Worm (Caenorhabditis elegans): ENCODE measurements around the gene rps-5.
A peak's percentile ranks its signal among the peaks of the same experiment; 100 is the strongest.

Gene rps-5

DNA sequence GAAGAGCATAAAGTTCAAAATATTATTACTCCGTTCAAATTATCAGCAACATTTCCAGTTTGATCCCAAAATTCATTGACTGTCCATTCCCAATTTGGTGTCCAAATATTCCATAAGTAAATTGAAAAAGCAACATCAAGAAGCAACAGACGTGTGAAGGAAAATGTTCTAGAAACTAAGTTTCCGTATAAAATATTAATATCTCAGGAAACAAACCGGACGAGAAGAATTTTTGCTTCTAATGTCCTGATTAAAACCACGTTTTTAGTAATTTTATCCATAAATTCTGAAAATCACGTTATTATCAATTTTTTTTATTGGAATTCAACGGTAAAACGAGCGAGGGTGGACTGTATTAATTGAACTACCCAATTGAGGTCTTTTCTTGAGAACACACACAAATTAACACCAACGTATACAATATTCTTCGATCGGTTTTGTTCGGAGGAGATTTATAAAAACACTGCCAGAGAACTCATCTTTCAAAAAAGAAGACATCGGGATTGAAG is 36.2 kb upstream of the rps-5 start, which contains the start of gene pigq-1 (continued):
- TF ChIP-seq mxl-1 (tag; optimal IDR thresholded peaks at IDR 0.05): peak; percentile 22
- no peak for TF ChIP-seq cebp-2 (GFP tag; IDR thresholded peaks at IDR 0.05)
- TF ChIP-seq dpff-1 (tag; optimal IDR thresholded peaks at IDR 0.05): peak; percentile 95
- peak; percentile 63 for TF ChIP-seq lin-26 (GFP tag; IDR thresholded peaks at IDR 0.05)
- TF ChIP-seq snpc-1.3 (tag; optimal IDR thresholded peaks at IDR 0.05; ENCODE audit: insufficient read depth): peak; percentile 72
- no peak for TF ChIP-seq Y53F4B.3 (GFP tag; IDR thresholded peaks at IDR 0.05)
- peak; percentile 80 for TF ChIP-seq tlf-1 (GFP tag; optimal IDR thresholded peaks at IDR 0.05)
- peak; percentile 74 for TF ChIP-seq B0035.1 (tag; optimal IDR thresholded peaks at IDR 0.05)
- TF ChIP-seq ztf-28 (GFP tag; IDR thresholded peaks at IDR 0.05): no peak
- TF ChIP-seq attf-6 (GFP tag; IDR thresholded peaks at IDR 0.05): no peak
- TF ChIP-seq dox-1 (GFP tag; IDR thresholded peaks at IDR 0.05): no peak
- TF ChIP-seq lin-40 (tag; optimal IDR thresholded peaks at IDR 0.05): peak; percentile 38
- peak; percentile 12 for TF ChIP-seq unc-130 (GFP tag; optimal IDR thresholded peaks at IDR 0.05)
- peak; percentile 47 for TF ChIP-seq attf-5 (GFP tag; optimal IDR thresholded peaks at IDR 0.05)
- TF ChIP-seq C17E4.6 (GFP tag; IDR thresholded peaks at IDR 0.05): 0 out of 2 replicates have a peak, but pooled peaks have one; percentile 6
- no peak for TF ChIP-seq zfh-2 (GFP tag; conservative IDR thresholded peaks at IDR 0.05)
- peak; percentile 56 for TF ChIP-seq him-1 (tag; optimal IDR thresholded peaks at IDR 0.05)
- TF ChIP-seq atf-7 (tag; optimal IDR thresholded peaks at IDR 0.05): peak; percentile 71
- peak; percentile 19 to 39 for TF ChIP-seq rec-8 (tag; optimal IDR thresholded peaks at IDR 0.05)
- TF ChIP-seq F39B2.1 (GFP tag; IDR thresholded peaks at IDR 0.05): peak; percentile 47; the same call in 1 of the 2 replicates
- TF ChIP-seq athp-1 (tag; optimal IDR thresholded peaks at IDR 0.05): peak; percentile 52
- TF ChIP-seq F57A8.1 (GFP tag; optimal IDR thresholded peaks at IDR 0.05): no peak
- peak; percentile 51 for TF ChIP-seq snpc-1.1 (tag; optimal IDR thresholded peaks at IDR 0.05; ENCODE audit: insufficient read depth)
- TF ChIP-seq repo-1 (tag; optimal IDR thresholded peaks at IDR 0.05): peak; percentile 78
- no peak for TF ChIP-seq akir-1 (GFP tag; optimal IDR thresholded peaks at IDR 0.05)
- peak; percentile 34 for TF ChIP-seq tbp1 (GFP tag; optimal IDR thresholded peaks at IDR 0.05)
- TF ChIP-seq hrde-1 (tag; optimal IDR thresholded peaks at IDR 0.05; ENCODE audit: borderline replicate concordance): peak; percentile 90
- TF ChIP-seq sptf-2 (GFP tag; optimal IDR thresholded peaks at IDR 0.05): no peak
- TF ChIP-seq ceh-40 (GFP tag; IDR thresholded peaks at IDR 0.05): no peak
- TF ChIP-seq B0336.3 (GFP tag; IDR thresholded peaks at IDR 0.05): peak; percentile 81; the same call in 1 of the 2 replicates
- TF ChIP-seq Y95B8A.8 (GFP tag; IDR thresholded peaks at IDR 0.05): 0 out of 2 replicates have a peak, but pooled peaks have one; percentile 36
- no peak for TF ChIP-seq F23B12.7 (tag; optimal IDR thresholded peaks at IDR 0.05; ENCODE audit: insufficient read depth)
- TF ChIP-seq efl-1 (GFP tag; optimal IDR thresholded peaks at IDR 0.05): no peak
- peak; percentile 71; the same call in 1 of the 2 replicates for TF ChIP-seq nfyb-1 (GFP tag; IDR thresholded peaks at IDR 0.05)
- TF ChIP-seq F33H1.4 (GFP tag; IDR thresholded peaks at IDR 0.05): no peak
- TF ChIP-seq ztf-22 (GFP tag; optimal IDR thresholded peaks at IDR 0.05): no peak
- TF ChIP-seq lin-35 (GFP tag; optimal IDR thresholded peaks at IDR 0.05): peak in 2 of 3 experiments; percentile 23 to 58
- peak; percentile 4 for TF ChIP-seq lsl-1 (GFP tag; optimal IDR thresholded peaks at IDR 0.05)
- peak; percentile 61 for TF ChIP-seq die-1 (tag; optimal IDR thresholded peaks at IDR 0.05)
- peak; percentile 68 for TF ChIP-seq snpc-3.4 (tag; optimal IDR thresholded peaks at IDR 0.05)
- peak; percentile 71; the same call in 1 of the 2 replicates for TF ChIP-seq Y56A3A.18 (GFP tag; IDR thresholded peaks at IDR 0.05)
- TF ChIP-seq xnd-1 (tag; optimal IDR thresholded peaks at IDR 0.05): peak; percentile 28
- TF ChIP-seq F55B11.4 (tag; optimal IDR thresholded peaks at IDR 0.05; ENCODE audit: borderline replicate concordance, insufficient read depth): no peak
- no peak for TF ChIP-seq snpc-4 (GFP tag; optimal IDR thresholded peaks at IDR 0.05)
- TF ChIP-seq snpc-4 (tag; optimal IDR thresholded peaks at IDR 0.05): peak in 2 of 4 experiments; percentile 47 to 48
- TF ChIP-seq F49E8.2 (tag; optimal IDR thresholded peaks at IDR 0.05; ENCODE audit: insufficient read depth): peak; percentile 86

All from whole organism, young adult.